Fruit fly (Drosophila melanogaster): ENCODE results near the gene CG34353.

Gene CG34353

DNA sequence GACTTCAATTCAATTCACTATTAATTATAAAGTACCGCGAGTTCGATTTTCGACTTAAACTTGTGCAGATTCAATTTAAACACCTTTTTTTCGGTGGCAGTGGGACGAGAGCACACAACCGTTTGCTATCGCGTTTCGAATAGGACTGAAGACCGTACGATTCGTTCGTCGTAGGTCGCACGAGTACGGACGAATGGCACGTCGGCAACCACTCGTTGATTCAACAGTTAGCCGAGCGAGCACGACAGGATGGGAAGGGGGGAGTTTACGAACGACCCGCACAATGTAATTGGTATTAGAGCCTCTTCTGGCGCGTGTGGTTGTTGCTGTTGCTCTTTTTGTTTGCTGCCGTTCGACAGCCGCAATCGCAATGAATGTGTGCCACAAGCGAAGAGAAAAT is at the start of gene CG34353:
TSS of gene CG34353 (minus strand) at position 149 of the 400 bp plus-strand sequence.
- TF ChIP-seq psq (optimal IDR thresholded peaks at IDR 0.05): no peak
- TF ChIP-seq ttk (optimal IDR thresholded peaks at IDR 0.05): no peak
- TF ChIP-seq h (optimal IDR thresholded peaks at IDR 0.05): no peak
- no peak for TF ChIP-seq Myc (optimal IDR thresholded peaks at IDR 0.05)
- no peak for TF ChIP-seq insv (optimal IDR thresholded peaks at IDR 0.05)
- no peak for TF ChIP-seq Sin3A (optimal IDR thresholded peaks at IDR 0.05)

dm6 chr3R:27954533-27954932 is 48.9 kb upstream of the CG34353 start, which contains the start of gene Nep7:
Nep7 (plus strand) TSS chr3R:27954917.
- TF ChIP-seq h (optimal IDR thresholded peaks at IDR 0.05): no peak
- TF ChIP-seq ttk (optimal IDR thresholded peaks at IDR 0.05): no peak
- TF ChIP-seq psq (optimal IDR thresholded peaks at IDR 0.05): no peak
- TF ChIP-seq Myc (optimal IDR thresholded peaks at IDR 0.05): no peak
- TF ChIP-seq insv (optimal IDR thresholded peaks at IDR 0.05): no peak
- no peak for TF ChIP-seq Sin3A (optimal IDR thresholded peaks at IDR 0.05)

DNA sequence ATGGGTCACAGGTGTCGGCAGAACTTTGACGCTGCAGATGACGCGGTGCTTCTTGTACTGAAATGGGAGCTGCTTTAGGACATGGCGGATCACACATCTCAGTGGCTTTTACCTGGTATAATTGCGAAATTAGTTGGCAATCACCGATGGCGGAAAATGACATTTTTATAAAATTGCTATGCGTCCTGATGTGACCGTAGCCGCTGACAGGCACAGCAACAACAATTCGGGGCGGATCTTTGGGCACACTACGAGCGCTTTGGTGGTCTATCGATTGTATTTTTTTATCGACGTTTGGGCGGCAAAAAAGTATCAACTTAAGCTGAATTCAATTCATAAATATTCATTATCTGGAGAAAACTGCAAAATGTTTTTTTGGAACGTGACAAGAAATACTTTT is 48.2 kb upstream of the CG34353 start, which contains the start of gene CG4951:
TSS of gene CG4951 (minus strand) at position 223 of the 400 bp plus-strand sequence.
- TF ChIP-seq psq (optimal IDR thresholded peaks at IDR 0.05) (no peak), insv (optimal IDR thresholded peaks at IDR 0.05) (no peak), h (optimal IDR thresholded peaks at IDR 0.05) (no peak), Myc (optimal IDR thresholded peaks at IDR 0.05) (no peak), Sin3A (optimal IDR thresholded peaks at IDR 0.05) (no peak)

DNA sequence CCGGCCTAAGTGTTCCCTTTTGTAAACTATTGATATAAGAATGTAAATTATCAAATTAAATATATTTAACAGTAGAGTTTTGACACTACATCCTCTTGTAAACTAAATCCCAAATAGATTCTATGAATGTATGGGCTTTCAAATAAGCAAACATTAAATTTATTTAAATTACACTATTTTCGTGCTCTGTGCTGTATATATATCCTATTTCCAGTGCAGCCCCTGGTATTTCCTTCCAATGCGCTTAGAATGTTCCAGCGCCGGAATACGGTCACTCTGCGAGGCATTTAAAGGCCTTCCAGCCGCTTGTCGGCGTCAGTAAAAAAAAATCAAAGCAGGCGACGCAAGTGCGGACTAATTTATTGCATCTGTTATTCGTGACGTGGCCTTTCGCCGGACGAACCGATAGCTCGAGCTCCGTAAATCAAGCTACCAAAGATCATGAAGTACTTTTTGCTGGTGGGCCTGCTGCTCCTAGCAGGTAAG is 42.8 kb upstream of the CG34353 start, which contains the start of gene Gp93:
TSS of gene Gp93 (plus strand) at position 291 of the 486 bp plus-strand sequence.
- TF ChIP-seq Myc (optimal IDR thresholded peaks at IDR 0.05): no peak
- TF ChIP-seq h (optimal IDR thresholded peaks at IDR 0.05): no peak
- no peak for TF ChIP-seq ttk (optimal IDR thresholded peaks at IDR 0.05)
- TF ChIP-seq insv (optimal IDR thresholded peaks at IDR 0.05): no peak
- TF ChIP-seq psq (optimal IDR thresholded peaks at IDR 0.05): no peak
- TF ChIP-seq Sin3A (optimal IDR thresholded peaks at IDR 0.05): no peak

dm6 chr3R:27947682-27948245 is 42.1 kb upstream of the CG34353 start, which contains the start of gene mfrn:
mfrn (minus strand) TSS chr3R:27948021.
- TF ChIP-seq Sin3A (optimal IDR thresholded peaks at IDR 0.05) (no peak), Myc (optimal IDR thresholded peaks at IDR 0.05) (no peak), psq (optimal IDR thresholded peaks at IDR 0.05) (no peak), ttk (optimal IDR thresholded peaks at IDR 0.05) (no peak), insv (optimal IDR thresholded peaks at IDR 0.05) (no peak), h (optimal IDR thresholded peaks at IDR 0.05) (no peak)

- TF ChIP-seq h (optimal IDR thresholded peaks at IDR 0.05): no peak
- no peak for TF ChIP-seq Myc (optimal IDR thresholded peaks at IDR 0.05)
- no peak for TF ChIP-seq insv (optimal IDR thresholded peaks at IDR 0.05)
- TF ChIP-seq ttk (optimal IDR thresholded peaks at IDR 0.05): no peak
- TF ChIP-seq Sin3A (optimal IDR thresholded peaks at IDR 0.05): no peak
- TF ChIP-seq psq (optimal IDR thresholded peaks at IDR 0.05): no peak
These were observed 41.0 kb upstream of the CG34353 start for dm6 chr3R:27946555-27947204.

DNA sequence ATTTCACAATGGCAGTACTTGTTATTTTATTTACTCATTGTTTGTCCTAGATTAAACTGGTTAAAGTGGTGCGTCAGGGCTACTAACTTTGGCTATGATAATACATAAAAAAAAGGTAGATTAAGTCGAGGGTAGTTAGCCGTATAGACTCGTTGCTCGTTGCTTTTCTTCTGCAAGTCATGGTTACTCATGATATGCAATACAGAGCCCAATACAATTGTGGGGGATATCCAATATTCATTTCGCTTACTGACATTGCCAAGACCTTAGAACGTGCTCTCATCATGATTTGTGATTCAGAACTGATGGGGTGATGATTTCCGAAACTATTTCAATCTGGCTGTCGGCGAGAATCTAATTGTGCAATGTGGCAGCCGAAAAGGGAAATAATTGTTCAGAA is 39.8 kb upstream of the CG34353 start:
- TF ChIP-seq Myc (optimal IDR thresholded peaks at IDR 0.05): no peak
- no peak for TF ChIP-seq psq (optimal IDR thresholded peaks at IDR 0.05)

DNA sequence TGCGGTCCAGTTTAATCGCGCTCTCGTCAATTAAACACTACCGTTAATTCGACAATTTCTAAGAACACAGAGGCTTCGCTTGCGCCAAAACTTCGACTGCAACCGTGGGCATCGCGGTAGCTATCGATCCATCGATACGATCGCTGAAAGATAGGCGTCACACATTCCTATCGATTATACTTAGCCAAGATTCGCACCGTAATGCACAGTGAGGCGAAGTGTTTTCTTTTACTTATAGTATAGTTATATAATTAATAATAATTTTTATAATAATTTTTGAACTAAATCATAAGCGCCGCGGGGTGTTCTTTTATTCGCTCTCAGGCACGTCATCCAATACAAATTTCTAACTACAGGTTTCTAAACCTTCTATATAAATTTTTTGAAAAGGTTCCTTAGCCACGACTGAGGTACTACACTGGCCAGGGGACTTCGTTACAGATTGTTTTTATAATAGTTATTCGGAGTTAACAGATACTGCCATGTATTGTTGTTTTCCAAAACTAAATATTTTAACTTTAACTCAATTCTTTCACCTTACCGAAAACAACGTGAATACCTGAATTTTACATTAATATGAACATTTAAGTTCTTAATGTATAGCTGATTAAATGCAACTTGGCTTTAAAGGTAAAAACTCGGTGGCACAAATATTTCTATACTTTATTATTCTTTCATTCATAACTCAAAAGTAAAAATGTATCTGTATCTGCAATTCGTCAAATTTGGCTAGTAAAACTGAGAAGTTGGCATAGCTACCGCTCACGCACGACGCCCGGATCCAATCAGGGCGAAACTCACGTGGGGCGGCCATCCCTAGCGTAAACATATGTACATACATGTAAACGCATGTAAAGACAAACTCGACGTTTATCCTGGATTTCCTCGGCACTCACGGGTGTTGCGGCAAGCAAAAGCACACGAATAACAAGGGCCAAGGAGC is 32.4 kb upstream of the CG34353 start, which contains the start of the genes NSD and BOD1:
TSS of gene NSD (minus strand) at position 102 of the 943 bp plus-strand sequence.
TSS of gene BOD1 (plus strand) at position 494 of the 943 bp plus-strand sequence.
- TF ChIP-seq Myc (optimal IDR thresholded peaks at IDR 0.05) (no peak), psq (optimal IDR thresholded peaks at IDR 0.05) (no peak), Sin3A (optimal IDR thresholded peaks at IDR 0.05) (no peak), ttk (optimal IDR thresholded peaks at IDR 0.05) (no peak), insv (optimal IDR thresholded peaks at IDR 0.05) (no peak), h (optimal IDR thresholded peaks at IDR 0.05) (no peak)

- TF ChIP-seq insv (optimal IDR thresholded peaks at IDR 0.05) (no peak), h (optimal IDR thresholded peaks at IDR 0.05) (no peak), psq (optimal IDR thresholded peaks at IDR 0.05) (no peak), Sin3A (optimal IDR thresholded peaks at IDR 0.05) (no peak), ttk (optimal IDR thresholded peaks at IDR 0.05) (no peak), Myc (optimal IDR thresholded peaks at IDR 0.05) (no peak)
These were observed 25.8 kb upstream of the CG34353 start for dm6 chr3R:27931461-27931860.

DNA sequence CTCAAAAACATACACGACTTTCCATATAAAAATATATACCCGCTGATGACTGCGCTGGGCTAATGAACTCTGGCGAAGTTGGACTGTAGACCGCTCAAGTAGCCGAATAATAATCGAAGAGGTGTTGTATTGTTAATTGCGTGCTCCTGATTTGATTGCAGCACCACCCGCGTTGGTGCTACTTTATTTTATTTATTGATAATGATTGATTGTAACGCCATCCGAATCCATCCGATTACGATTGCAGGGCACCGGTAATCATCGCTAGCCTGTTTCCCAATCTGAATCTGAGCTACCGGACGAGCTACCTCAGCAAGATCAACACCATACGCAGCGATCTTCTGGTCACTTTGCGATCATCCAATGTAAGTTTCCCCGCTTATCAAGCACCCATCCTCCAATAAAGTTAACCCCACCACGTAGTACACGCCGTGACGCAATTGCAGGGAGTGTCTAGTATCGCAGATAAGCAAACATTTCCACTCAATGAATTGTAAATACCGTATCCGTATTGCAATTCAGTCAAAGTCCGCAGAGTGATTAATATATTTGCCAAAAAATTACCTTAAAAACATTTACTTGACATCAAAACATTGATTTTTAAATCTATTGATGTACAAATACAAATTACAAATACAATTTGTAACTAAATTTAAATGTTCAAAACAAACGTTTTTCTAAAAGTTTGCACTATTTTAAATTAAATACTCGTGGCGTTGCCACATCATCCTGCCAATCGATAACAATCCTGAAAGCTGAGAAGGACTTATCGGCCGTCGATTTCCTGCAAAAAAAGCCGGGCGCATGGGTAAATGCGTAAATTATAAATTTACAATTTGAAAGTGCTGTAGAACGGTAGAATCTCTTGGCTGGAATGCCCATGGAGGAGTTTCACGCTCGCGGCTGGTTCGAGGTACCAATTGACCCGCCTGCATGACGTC is 23.6 kb upstream of the CG34353 start:
- no peak for TF ChIP-seq psq (optimal IDR thresholded peaks at IDR 0.05)
- TF ChIP-seq h (optimal IDR thresholded peaks at IDR 0.05): no peak
- no peak for TF ChIP-seq Sin3A (optimal IDR thresholded peaks at IDR 0.05)
- no peak for TF ChIP-seq Myc (optimal IDR thresholded peaks at IDR 0.05)
- no peak for TF ChIP-seq ttk (optimal IDR thresholded peaks at IDR 0.05)
- no peak for TF ChIP-seq insv (optimal IDR thresholded peaks at IDR 0.05)

dm6 chr3R:27928140-27928539 is 22.5 kb upstream of the CG34353 start, which contains the start of gene nenya:
nenya (minus strand) TSS chr3R:27928174.
- TF ChIP-seq insv (optimal IDR thresholded peaks at IDR 0.05) (no peak), h (optimal IDR thresholded peaks at IDR 0.05) (no peak), ttk (optimal IDR thresholded peaks at IDR 0.05) (no peak), psq (optimal IDR thresholded peaks at IDR 0.05) (no peak), Sin3A (optimal IDR thresholded peaks at IDR 0.05) (no peak), Myc (optimal IDR thresholded peaks at IDR 0.05) (no peak)

Data from Kc167 (cell line).